Fruit fly (Drosophila melanogaster) whole organism, prepupa: ENCODE results near the gene CG5359.

Experiments used
- Blimp-1 ChIP-seq: fragments of 200-800 bp; sonication (Bioruptor generic); optimal IDR thresholded peaks from 3 replicates; lab custom pipeline; 2017; ENCODE audit warnings: missing biosample characterization, missing genetic modification characterization, mild to moderate bottlenecking, moderate library complexity, missing genetic modification reagents
- CG11294 ChIP-seq: fragments of 200-800 bp; sonication (Bioruptor generic); IDR thresholded peaks from 2 replicates; pipeline ENCODE4 v1.3.6; 2022; ENCODE audit warnings: missing biosample characterization, missing genetic modification characterization
- CG15336 ChIP-seq: fragments of 200-800 bp; sonication (Bioruptor generic); IDR thresholded peaks from 2 replicates; pipeline ENCODE4 v1.3.6; 2022; ENCODE audit warnings: missing biosample characterization, missing genetic modification characterization
- CG1621 ChIP-seq: fragments of 200-800 bp; sonication (Bioruptor generic); optimal IDR thresholded peaks from 3 replicates; lab custom pipeline; 2018; ENCODE audit warnings: missing biosample characterization, mild to moderate bottlenecking, missing genetic modification characterization
- CG3032 ChIP-seq: fragments of 200-800 bp; optimal IDR thresholded peaks from 2 replicates; lab custom pipeline; 2019; ENCODE audit warnings: missing biosample characterization, mild to moderate bottlenecking, missing genetic modification characterization, moderate library complexity
- CG31627 ChIP-seq: fragments of 200-800 bp; sonication (Bioruptor generic); optimal IDR thresholded peaks from 3 replicates; lab custom pipeline; 2016; ENCODE audit warnings: missing biosample characterization, missing genetic modification characterization
- CG32006 ChIP-seq: fragments of 200-800 bp; sonication (Bioruptor generic); optimal IDR thresholded peaks from 3 replicates; lab custom pipeline; 2017; ENCODE audit warnings: missing biosample characterization, mild to moderate bottlenecking, missing genetic modification characterization
- CG34406 ChIP-seq: fragments of 200-800 bp; sonication (Bioruptor generic); optimal IDR thresholded peaks from 3 replicates; lab custom pipeline; 2016; ENCODE audit warnings: missing biosample characterization, missing genetic modification characterization
- CG4318 ChIP-seq: fragments of 200-800 bp; sonication (Bioruptor generic); optimal IDR thresholded peaks from 3 replicates; lab custom pipeline; 2017; ENCODE audit warnings: missing biosample characterization, mild to moderate bottlenecking, missing genetic modification characterization
- CG6163 ChIP-seq: fragments of 200-800 bp; sonication (Bioruptor generic); IDR thresholded peaks from 3 replicates; pipeline ENCODE4 v1.3.6; 2022; ENCODE audit warnings: missing biosample characterization, missing genetic modification characterization
- CG6276 ChIP-seq: fragments of 200-800 bp; sonication (Bioruptor generic); optimal IDR thresholded peaks from 2 replicates; lab custom pipeline; 2017; ENCODE audit warnings: missing biosample characterization, mild to moderate bottlenecking, missing genetic modification characterization
- CG6792 ChIP-seq: fragments of 200-800 bp; sonication (Bioruptor generic); optimal IDR thresholded peaks from 3 replicates; lab custom pipeline; 2016; ENCODE audit warnings: missing biosample characterization, missing genetic modification characterization
- CG6808 ChIP-seq: fragments of 200-800 bp; sonication (Bioruptor generic); optimal IDR thresholded peaks from 3 replicates; lab custom pipeline; 2017; ENCODE audit warnings: missing biosample characterization, missing genetic modification characterization, mild to moderate bottlenecking, moderate library complexity, missing genetic modification reagents
- CG6854 ChIP-seq: fragments of 200-800 bp; sonication (Bioruptor generic); optimal IDR thresholded peaks from 2 replicates; lab custom pipeline; 2017; ENCODE audit warnings: missing biosample characterization, mild to moderate bottlenecking, missing genetic modification characterization
- CG8119 ChIP-seq: fragments of 200-800 bp; sonication (Bioruptor generic); IDR thresholded peaks from 3 replicates; pipeline ENCODE4 v1.3.6; 2022; ENCODE audit warnings: missing biosample characterization, missing genetic modification characterization
- CG8632 ChIP-seq: fragments of 200-800 bp; sonication (Bioruptor generic); optimal IDR thresholded peaks from 3 replicates; lab custom pipeline; 2016; ENCODE audit warnings: missing biosample characterization, missing genetic modification characterization
- Eip75B ChIP-seq: fragments of 200-800 bp; sonication (Bioruptor generic); optimal IDR thresholded peaks from 3 replicates; lab custom pipeline; 2016; ENCODE audit warnings: missing biosample characterization, missing genetic modification characterization
- Eip78C ChIP-seq: fragments of 200-800 bp; sonication (Bioruptor generic); peaks from one replicate; lab custom pipeline; 2016; ENCODE audit warnings: missing biosample characterization, missing genetic modification characterization
- Ets21C ChIP-seq: fragments of 200-800 bp; sonication (Bioruptor generic); optimal IDR thresholded peaks from 3 replicates; lab custom pipeline; 2016; ENCODE audit warnings: missing biosample characterization, missing genetic modification characterization
- Ets96B ChIP-seq: fragments of 200-800 bp; optimal IDR thresholded peaks from 2 replicates; lab custom pipeline; 2019; ENCODE audit warnings: missing biosample characterization, mild to moderate bottlenecking, missing genetic modification characterization, moderate library complexity
- Gug ChIP-seq: fragments of 200-800 bp; sonication (Bioruptor generic); IDR thresholded peaks from 2 replicates; pipeline ENCODE4 v1.3.6; 2022; ENCODE audit warnings: missing biosample characterization, missing genetic modification characterization
- Hr39 ChIP-seq: fragments of 200-800 bp; sonication (Bioruptor generic); optimal IDR thresholded peaks from 2 replicates; lab custom pipeline; 2016; ENCODE audit warnings: missing biosample characterization, missing genetic modification characterization
- Lpt ChIP-seq: fragments of 200-800 bp; sonication (Bioruptor generic); optimal IDR thresholded peaks from 3 replicates; lab custom pipeline; 2016; ENCODE audit warnings: missing biosample characterization, missing genetic modification characterization
- Met ChIP-seq: fragments of 200-800 bp; sonication (Bioruptor generic); optimal IDR thresholded peaks from 3 replicates; lab custom pipeline; 2016; ENCODE audit warnings: missing biosample characterization, missing genetic modification characterization
- OdsH ChIP-seq: fragments of 200-800 bp; sonication (Bioruptor generic); optimal IDR thresholded peaks from 3 replicates; lab custom pipeline; 2016; ENCODE audit warnings: missing biosample characterization, missing genetic modification characterization
- Smox ChIP-seq: fragments of 200-800 bp; sonication (Bioruptor generic); optimal IDR thresholded peaks from 3 replicates; lab custom pipeline; 2016; ENCODE audit warnings: missing biosample characterization, missing genetic modification characterization
- Sox102F ChIP-seq: fragments of 200-800 bp; sonication (Bioruptor generic); optimal IDR thresholded peaks from 2 replicates; lab custom pipeline; 2016; ENCODE audit warnings: missing biosample characterization, mild to moderate bottlenecking, missing genetic modification characterization
- Sox14 ChIP-seq: fragments of 200-800 bp; sonication (Bioruptor generic); optimal IDR thresholded peaks from 3 replicates; lab custom pipeline; 2016; ENCODE audit warnings: missing biosample characterization, missing genetic modification characterization
- Sox15 ChIP-seq: fragments of 200-800 bp; sonication (Bioruptor generic); optimal IDR thresholded peaks from 3 replicates; lab custom pipeline; 2016; ENCODE audit warnings: missing biosample characterization, missing genetic modification characterization
- achi ChIP-seq: fragments of 200-800 bp; sonication (Bioruptor generic); optimal IDR thresholded peaks from 3 replicates; lab custom pipeline; 2016; ENCODE audit warnings: missing biosample characterization, missing genetic modification characterization
- acj6 ChIP-seq: fragments of 200-800 bp; sonication (Bioruptor generic); optimal IDR thresholded peaks from 3 replicates; lab custom pipeline; 2016; ENCODE audit warnings: missing biosample characterization, missing genetic modification characterization
- cyc ChIP-seq: fragments of 200-800 bp; sonication (Bioruptor generic); optimal IDR thresholded peaks from 3 replicates; lab custom pipeline; 2016; ENCODE audit warnings: missing biosample characterization, missing genetic modification characterization
- dac ChIP-seq: fragments of 200-800 bp; sonication (Bioruptor generic); optimal IDR thresholded peaks from 2 replicates; lab custom pipeline; 2017; ENCODE audit warnings: missing biosample characterization, mild to moderate bottlenecking, missing genetic modification characterization
- dsx ChIP-seq: fragments of 200-800 bp; optimal IDR thresholded peaks from 3 replicates; lab custom pipeline; 2019; ENCODE audit warnings: missing biosample characterization, mild to moderate bottlenecking, missing genetic modification characterization, moderate library complexity; ENCODE audit not compliant: poor library complexity, severe bottlenecking
- fd59A ChIP-seq: fragments of 200-800 bp; sonication (Bioruptor generic); optimal IDR thresholded peaks from 2 replicates; lab custom pipeline; 2017; ENCODE audit warnings: missing biosample characterization, mild to moderate bottlenecking, missing genetic modification characterization, missing genetic modification reagents
- fkh ChIP-seq: fragments of 200-800 bp; sonication (Bioruptor generic); optimal IDR thresholded peaks from 3 replicates; lab custom pipeline; 2017; ENCODE audit warnings: missing biosample characterization, mild to moderate bottlenecking, missing genetic modification characterization, moderate library complexity
- lz ChIP-seq: fragments of 200-800 bp; sonication (Bioruptor generic); optimal IDR thresholded peaks from 3 replicates; lab custom pipeline; 2016; ENCODE audit warnings: missing biosample characterization, missing genetic modification characterization
- pdm3 ChIP-seq: fragments of 200-800 bp; sonication (Bioruptor generic); optimal IDR thresholded peaks from 3 replicates; lab custom pipeline; 2016; ENCODE audit warnings: missing biosample characterization, missing genetic modification characterization
- spab ChIP-seq: fragments of 200-800 bp; sonication (Bioruptor generic); optimal IDR thresholded peaks from 2 replicates; lab custom pipeline; 2017; ENCODE audit warnings: missing biosample characterization, mild to moderate bottlenecking, missing genetic modification characterization, missing genetic modification reagents
- ss ChIP-seq, 2 experiments: fragments of 200-800 bp; sonication (Bioruptor generic); optimal IDR thresholded peaks; 2 replicates in 1 of 2; 3 replicates in 1 of 2; lab custom pipeline; 2017 to 2018; ENCODE audit warnings: mild to moderate bottlenecking in 2 of 2, missing biosample characterization in 2 of 2, missing genetic modification characterization in 2 of 2, moderate library complexity in 1 of 2
- svp ChIP-seq: fragments of 200-800 bp; sonication (Bioruptor generic); peaks from one replicate; lab custom pipeline; 2016; ENCODE audit warnings: missing biosample characterization, missing genetic modification characterization
- topi ChIP-seq: fragments of 200-800 bp; sonication (Bioruptor generic); optimal IDR thresholded peaks from 3 replicates; lab custom pipeline; 2016; ENCODE audit warnings: missing biosample characterization, missing genetic modification characterization
- vri ChIP-seq: fragments of 200-800 bp; sonication (Bioruptor generic); optimal IDR thresholded peaks from 3 replicates; lab custom pipeline; 2016; ENCODE audit warnings: missing biosample characterization, mild to moderate bottlenecking, missing genetic modification characterization

Gene CG5359

DNA sequence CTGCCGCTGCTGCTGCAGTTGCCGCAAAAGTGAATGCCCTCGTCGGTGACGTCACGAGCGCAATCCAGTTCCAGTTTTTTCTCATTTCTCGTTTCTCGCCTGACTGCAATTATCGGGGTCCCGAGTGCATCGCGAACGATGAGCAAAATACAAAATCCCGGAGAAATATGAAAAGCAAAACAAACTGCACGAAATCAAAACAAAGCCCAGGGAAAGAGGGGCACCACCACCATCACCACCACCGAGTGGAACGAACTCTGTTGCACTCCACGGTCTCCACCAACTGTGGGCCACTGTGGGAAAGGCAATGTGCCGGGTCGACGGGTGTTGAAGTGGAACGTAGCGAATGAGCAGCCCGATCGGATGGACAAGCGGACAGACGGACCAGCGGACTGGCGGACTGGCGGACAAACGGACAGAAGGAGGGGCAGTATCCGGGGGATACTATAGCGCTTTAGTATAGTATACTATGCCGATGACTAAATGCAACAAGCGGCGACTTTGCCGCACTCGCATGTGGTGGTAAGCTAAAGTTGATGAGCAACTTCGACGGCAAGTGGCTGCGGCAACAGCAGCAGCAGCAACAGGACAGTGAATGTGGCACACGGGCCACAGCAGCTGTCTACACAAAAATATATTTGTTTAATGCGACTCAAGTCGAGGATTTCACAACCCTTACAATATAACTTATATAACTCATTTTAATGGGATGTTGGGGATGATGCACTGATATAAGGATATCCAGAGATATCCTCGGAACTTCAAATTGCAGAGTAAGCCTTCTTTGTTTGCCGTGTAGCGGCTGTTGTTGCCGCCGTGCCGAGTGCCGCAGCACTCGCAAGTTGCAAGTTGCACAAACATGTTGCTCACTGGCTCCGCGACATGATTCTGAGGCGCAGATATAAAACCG, 39.7 kb downstream of the CG5359 start (continued):
- TF ChIP-seq Met (GFP tag; lab: Kevin White, UChicago) (peak; percentile 90), Sox102F (GFP tag; lab: Kevin White, UChicago) (peak; percentile 82), Blimp-1 (GFP tag; lab: Kevin White, UChicago) (peak; percentile 38), fd59A (peak; percentile 83), CG4318 (GFP tag; lab: Kevin White, UChicago) (peak; percentile 90), pdm3 (peak; percentile 93), Gug (peak; percentile 82), CG32006 (peak; percentile 95), fkh (GFP tag; lab: Kevin White, UChicago) (no peak), CG15336 (GFP tag; lab: Robert Waterston, UW) (peak; percentile 94), ss (GFP tag; optimal IDR thresholded peaks at IDR 0.05; lab: Kevin White, UChicago) (peak; percentile 54 to 74), Sox14 (peak; percentile 95), Eip78C (GFP tag; lab: Kevin White, UChicago) (peak; percentile 97), Smox (peak; percentile 86), achi (GFP tag; lab: Kevin White, UChicago) (peak; percentile 91), Hr39 (peak; percentile 87), CG31627 (peak; percentile 88), CG6792 (GFP tag; lab: Kevin White, UChicago) (peak; percentile 77), Sox15 (GFP tag; lab: Kevin White, UChicago) (peak; percentile 52), CG34406 (GFP tag; lab: Kevin White, UChicago) (peak; percentile 65), dac (peak; percentile 87), svp (GFP tag; lab: Kevin White, UChicago) (peak; percentile 94), spab (GFP tag; lab: Kevin White, UChicago) (peak; percentile 83), lz (peak; percentile 87), Lpt (peak; percentile 89), cyc (GFP tag; lab: Kevin White, UChicago) (peak; percentile 85), topi (GFP tag; lab: Kevin White, UChicago) (peak; percentile 91), CG8119 (peak; percentile 95), vri (peak; percentile 64), CG6854 (GFP tag; lab: Kevin White, UChicago) (peak; percentile 6), CG8632 (GFP tag; lab: Kevin White, UChicago) (peak; percentile 73), Eip75B (peak; percentile 90), Ets21C (peak; percentile 76)

DNA sequence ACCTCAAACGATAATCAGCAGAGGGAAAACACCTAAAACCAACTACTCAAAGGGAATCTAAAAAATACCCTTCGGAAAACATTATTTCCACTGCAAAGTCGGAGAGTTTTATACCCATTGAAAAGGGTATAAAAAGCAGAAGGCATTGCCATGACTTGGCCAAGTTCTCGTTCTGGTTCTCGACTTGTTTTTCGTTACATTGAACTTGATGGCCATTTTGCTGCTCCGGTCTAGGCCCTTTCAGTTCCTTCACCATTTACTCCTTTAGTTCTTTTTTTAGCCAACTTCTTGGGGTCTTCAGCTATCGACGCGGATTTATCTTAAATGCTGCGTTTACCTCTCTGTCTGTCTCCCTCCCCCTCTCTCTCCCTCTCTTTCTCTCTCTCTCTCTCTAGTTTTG, 41.2 kb downstream of the CG5359 start:
- TF ChIP-seq spab (GFP tag; lab: Kevin White, UChicago) (peak; percentile 4), CG1621 (tag; lab: Kevin White, UChicago) (no peak), fd59A (peak; percentile 13), Ets96B (peak; percentile 7), CG3032 (tag; lab: Kevin White, UChicago) (peak; percentile 17), dsx (GFP tag; lab: Kevin White, UChicago) (no peak), Eip78C (GFP tag; lab: Kevin White, UChicago) (peak; percentile 51), ss (GFP tag; optimal IDR thresholded peaks at IDR 0.05; lab: Kevin White, UChicago) (peak in 1 of 2 experiments; percentile 43)

DNA sequence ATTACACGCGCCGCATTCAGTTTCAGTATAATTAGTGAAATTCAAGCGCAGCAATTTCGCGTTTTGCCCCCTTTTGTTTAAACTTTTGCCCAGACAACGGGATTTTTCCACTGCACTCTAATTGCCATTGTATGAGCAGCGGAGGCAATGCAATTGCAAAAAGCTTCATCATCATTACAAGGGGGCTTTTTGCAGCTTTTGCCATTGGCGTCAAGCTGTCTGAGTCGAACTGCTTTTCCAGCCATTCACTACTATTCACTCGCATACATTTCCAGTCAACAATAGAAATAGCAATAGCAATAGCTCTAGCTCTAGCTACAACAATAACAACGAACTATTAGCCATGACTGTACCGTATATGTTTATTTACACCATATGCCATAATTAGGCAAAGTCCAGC, 43.9 kb downstream of the CG5359 start:
- TF ChIP-seq dsx (GFP tag; lab: Kevin White, UChicago): no peak
- no peak for TF ChIP-seq CG6276 (GFP tag; lab: Kevin White, UChicago)
- TF ChIP-seq OdsH: no peak
- TF ChIP-seq Sox14: no peak
- TF ChIP-seq dac: no peak
- no peak for TF ChIP-seq acj6 (GFP tag; lab: Kevin White, UChicago)
- TF ChIP-seq Gug: no peak
- TF ChIP-seq pdm3: no peak
- TF ChIP-seq CG11294 (GFP tag; lab: Robert Waterston, UW): no peak
- no peak for TF ChIP-seq achi (GFP tag; lab: Kevin White, UChicago)
- TF ChIP-seq CG32006: no peak
- no peak for TF ChIP-seq Smox
- TF ChIP-seq CG6163 (GFP tag; lab: Robert Waterston, UW): no peak
- no peak for TF ChIP-seq Hr39
- no peak for TF ChIP-seq CG6808 (GFP tag; lab: Kevin White, UChicago)
- TF ChIP-seq, all 60 proteins: peak for 0
